Fruit fly (Drosophila melanogaster) whole organism, prepupa: ENCODE data around the gene Rab26.

ENCODE experiments used
- Blimp-1 ChIP-seq: fragments of 200-800 bp; sonication (Bioruptor generic); optimal IDR thresholded peaks from 3 replicates; lab custom pipeline; 2017; ENCODE audit warnings: missing biosample characterization, missing genetic modification characterization, mild to moderate bottlenecking, moderate library complexity, missing genetic modification reagents
- CG10631 ChIP-seq: fragments of 200-800 bp; sonication (Bioruptor generic); optimal IDR thresholded peaks from 2 replicates; lab custom pipeline; 2016; ENCODE audit warnings: missing biosample characterization, missing genetic modification characterization
- CG10669 ChIP-seq: fragments of 200-800 bp; sonication (Bioruptor generic); optimal IDR thresholded peaks from 3 replicates; lab custom pipeline; 2018; ENCODE audit warnings: missing biosample characterization, mild to moderate bottlenecking, missing genetic modification characterization, moderate library complexity
- CG11762 ChIP-seq: fragments of 200-800 bp; sonication (Bioruptor generic); optimal IDR thresholded peaks from 3 replicates; lab custom pipeline; 2016; ENCODE audit warnings: missing biosample characterization, missing genetic modification characterization; ENCODE audit not compliant: insufficient read depth
- CG11902 ChIP-seq: fragments of 200-800 bp; sonication (Bioruptor generic); optimal IDR thresholded peaks from 3 replicates; lab custom pipeline; 2016; ENCODE audit warnings: missing biosample characterization, missing genetic modification characterization
- CG15336 ChIP-seq: fragments of 200-800 bp; sonication (Bioruptor generic); IDR thresholded peaks from 2 replicates; pipeline ENCODE4 v1.3.6; 2022; ENCODE audit warnings: missing biosample characterization, missing genetic modification characterization
- CG16779 ChIP-seq: fragments of 200-800 bp; sonication (Bioruptor generic); optimal IDR thresholded peaks from 3 replicates; lab custom pipeline; 2017; ENCODE audit warnings: missing biosample characterization, mild to moderate bottlenecking, missing genetic modification characterization
- CG32006 ChIP-seq: fragments of 200-800 bp; sonication (Bioruptor generic); optimal IDR thresholded peaks from 3 replicates; lab custom pipeline; 2017; ENCODE audit warnings: missing biosample characterization, mild to moderate bottlenecking, missing genetic modification characterization
- CG34406 ChIP-seq: fragments of 200-800 bp; sonication (Bioruptor generic); optimal IDR thresholded peaks from 3 replicates; lab custom pipeline; 2016; ENCODE audit warnings: missing biosample characterization, missing genetic modification characterization
- CG3919 ChIP-seq: fragments of 200-800 bp; sonication (Bioruptor generic); optimal IDR thresholded peaks from 3 replicates; lab custom pipeline; 2016; ENCODE audit warnings: missing biosample characterization, missing genetic modification characterization
- CG4318 ChIP-seq: fragments of 200-800 bp; sonication (Bioruptor generic); optimal IDR thresholded peaks from 3 replicates; lab custom pipeline; 2017; ENCODE audit warnings: missing biosample characterization, mild to moderate bottlenecking, missing genetic modification characterization
- CG6163 ChIP-seq: fragments of 200-800 bp; sonication (Bioruptor generic); IDR thresholded peaks from 3 replicates; pipeline ENCODE4 v1.3.6; 2022; ENCODE audit warnings: missing biosample characterization, missing genetic modification characterization
- CG6276 ChIP-seq: fragments of 200-800 bp; sonication (Bioruptor generic); optimal IDR thresholded peaks from 2 replicates; lab custom pipeline; 2017; ENCODE audit warnings: missing biosample characterization, mild to moderate bottlenecking, missing genetic modification characterization
- CG6808 ChIP-seq: fragments of 200-800 bp; sonication (Bioruptor generic); optimal IDR thresholded peaks from 3 replicates; lab custom pipeline; 2017; ENCODE audit warnings: missing biosample characterization, missing genetic modification characterization, mild to moderate bottlenecking, moderate library complexity, missing genetic modification reagents
- CG7368 ChIP-seq: fragments of 200-800 bp; sonication (Bioruptor generic); optimal IDR thresholded peaks from 3 replicates; lab custom pipeline; 2016; ENCODE audit warnings: missing biosample characterization, missing genetic modification characterization
- CG8632 ChIP-seq: fragments of 200-800 bp; sonication (Bioruptor generic); optimal IDR thresholded peaks from 3 replicates; lab custom pipeline; 2016; ENCODE audit warnings: missing biosample characterization, missing genetic modification characterization
- CG9139 ChIP-seq: fragments of 200-800 bp; sonication (Bioruptor generic); optimal IDR thresholded peaks from 3 replicates; lab custom pipeline; 2017; ENCODE audit warnings: missing biosample characterization, mild to moderate bottlenecking, missing genetic modification characterization
- Eip75B ChIP-seq: fragments of 200-800 bp; sonication (Bioruptor generic); optimal IDR thresholded peaks from 3 replicates; lab custom pipeline; 2016; ENCODE audit warnings: missing biosample characterization, missing genetic modification characterization
- Eip93F ChIP-seq: fragments of 200-800 bp; sonication (Bioruptor generic); optimal IDR thresholded peaks from 2 replicates; lab custom pipeline; 2016; ENCODE audit warnings: missing biosample characterization, mild to moderate bottlenecking, missing genetic modification characterization
- Ets21C ChIP-seq: fragments of 200-800 bp; sonication (Bioruptor generic); optimal IDR thresholded peaks from 3 replicates; lab custom pipeline; 2016; ENCODE audit warnings: missing biosample characterization, missing genetic modification characterization
- Ets96B ChIP-seq: fragments of 200-800 bp; optimal IDR thresholded peaks from 2 replicates; lab custom pipeline; 2019; ENCODE audit warnings: missing biosample characterization, mild to moderate bottlenecking, missing genetic modification characterization, moderate library complexity
- Hr38 ChIP-seq: sonication (Bioruptor generic); optimal IDR thresholded peaks from 2 replicates; lab custom pipeline; 2016; ENCODE audit warnings: missing biosample characterization, missing genetic modification characterization
- Hr4 ChIP-seq: fragments of 200-800 bp; sonication (Bioruptor generic); optimal IDR thresholded peaks from 3 replicates; lab custom pipeline; 2016; ENCODE audit warnings: missing biosample characterization, missing genetic modification characterization
- Met ChIP-seq: fragments of 200-800 bp; sonication (Bioruptor generic); optimal IDR thresholded peaks from 3 replicates; lab custom pipeline; 2016; ENCODE audit warnings: missing biosample characterization, missing genetic modification characterization
- Sox102F ChIP-seq: fragments of 200-800 bp; sonication (Bioruptor generic); optimal IDR thresholded peaks from 2 replicates; lab custom pipeline; 2016; ENCODE audit warnings: missing biosample characterization, mild to moderate bottlenecking, missing genetic modification characterization
- achi ChIP-seq: fragments of 200-800 bp; sonication (Bioruptor generic); optimal IDR thresholded peaks from 3 replicates; lab custom pipeline; 2016; ENCODE audit warnings: missing biosample characterization, missing genetic modification characterization
- dsx ChIP-seq: fragments of 200-800 bp; optimal IDR thresholded peaks from 3 replicates; lab custom pipeline; 2019; ENCODE audit warnings: missing biosample characterization, mild to moderate bottlenecking, missing genetic modification characterization, moderate library complexity; ENCODE audit not compliant: poor library complexity, severe bottlenecking
- esn ChIP-seq: fragments of 200-800 bp; sonication (Bioruptor generic); optimal IDR thresholded peaks from 2 replicates; lab custom pipeline; 2016; ENCODE audit warnings: missing biosample characterization, mild to moderate bottlenecking, missing genetic modification characterization, moderate library complexity
- fd59A ChIP-seq: fragments of 200-800 bp; sonication (Bioruptor generic); optimal IDR thresholded peaks from 2 replicates; lab custom pipeline; 2017; ENCODE audit warnings: missing biosample characterization, mild to moderate bottlenecking, missing genetic modification characterization, missing genetic modification reagents
- fd85E ChIP-seq: fragments of 200-800 bp; sonication (Bioruptor generic); optimal IDR thresholded peaks from 3 replicates; lab custom pipeline; 2016; ENCODE audit warnings: missing biosample characterization, missing genetic modification characterization
- fkh ChIP-seq: fragments of 200-800 bp; sonication (Bioruptor generic); optimal IDR thresholded peaks from 3 replicates; lab custom pipeline; 2017; ENCODE audit warnings: missing biosample characterization, mild to moderate bottlenecking, missing genetic modification characterization, moderate library complexity
- spab ChIP-seq: fragments of 200-800 bp; sonication (Bioruptor generic); optimal IDR thresholded peaks from 2 replicates; lab custom pipeline; 2017; ENCODE audit warnings: missing biosample characterization, mild to moderate bottlenecking, missing genetic modification characterization, missing genetic modification reagents
- topi ChIP-seq: fragments of 200-800 bp; sonication (Bioruptor generic); optimal IDR thresholded peaks from 3 replicates; lab custom pipeline; 2016; ENCODE audit warnings: missing biosample characterization, missing genetic modification characterization
- vri ChIP-seq: fragments of 200-800 bp; sonication (Bioruptor generic); optimal IDR thresholded peaks from 3 replicates; lab custom pipeline; 2016; ENCODE audit warnings: missing biosample characterization, mild to moderate bottlenecking, missing genetic modification characterization

Gene Rab26

dm6 chr3L:21292700-21293099, 25.9 kb upstream of the Rab26 start, which contains the start of gene Cpr78Ca:
TSS of gene Cpr78Ca (minus strand) at chr3L:21292800.
- TF ChIP-seq CG10669 (GFP tag; lab: Kevin White, UChicago) = no peak
- TF ChIP-seq Ets96B (tag; lab: Kevin White, UChicago) = no peak
- TF ChIP-seq spab (GFP tag; lab: Kevin White, UChicago) = no peak
- no peak for TF ChIP-seq CG32006 (GFP tag; lab: Kevin White, UChicago)
- no peak for TF ChIP-seq CG7368 (GFP tag; lab: Kevin White, UChicago)
- no peak for TF ChIP-seq CG6808 (GFP tag; lab: Kevin White, UChicago)
- TF ChIP-seq Hr38 (GFP tag; lab: Kevin White, UChicago) = no peak
- no peak for TF ChIP-seq Blimp-1 (GFP tag; lab: Kevin White, UChicago)
- no peak for TF ChIP-seq CG10631 (GFP tag; lab: Kevin White, UChicago)
- TF ChIP-seq, all 60 proteins: peak for 0

DNA sequence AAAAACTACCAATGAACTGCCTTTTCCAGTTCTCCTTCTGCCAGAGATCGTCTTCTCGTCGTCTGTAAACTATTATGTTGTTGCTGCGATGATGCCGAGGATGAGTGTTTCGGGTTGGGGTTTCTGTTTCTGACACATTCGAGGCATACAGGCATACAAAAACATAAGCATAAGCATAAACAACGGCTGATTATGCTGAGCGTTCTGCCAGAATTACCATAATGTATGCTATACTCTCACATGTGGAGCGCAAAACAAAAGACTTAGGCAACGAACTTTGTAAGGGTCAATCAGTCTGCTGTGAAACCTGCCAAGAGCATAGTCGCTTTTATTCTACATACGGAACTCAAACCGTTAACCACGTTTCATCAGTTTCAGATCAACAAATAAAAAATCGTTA, 24.4 kb upstream of the Rab26 start, which contains the start of gene Cpr78Cb:
Cpr78Cb (plus strand) TSS at position 291 of the 400 bp plus-strand sequence.
- no peak for TF ChIP-seq Sox102F (GFP tag; lab: Kevin White, UChicago)
- TF ChIP-seq vri (GFP tag; lab: Kevin White, UChicago) = no peak
- no peak for TF ChIP-seq topi (GFP tag; lab: Kevin White, UChicago)
- no peak for TF ChIP-seq Blimp-1 (GFP tag; lab: Kevin White, UChicago)
- no peak for TF ChIP-seq CG6808 (GFP tag; lab: Kevin White, UChicago)
- no peak for TF ChIP-seq dsx (GFP tag; lab: Kevin White, UChicago)
- no peak for TF ChIP-seq esn (GFP tag; lab: Kevin White, UChicago)
- no peak for TF ChIP-seq fd85E (GFP tag; lab: Kevin White, UChicago)
- TF ChIP-seq Ets21C = no peak
- TF ChIP-seq CG4318 (GFP tag; lab: Kevin White, UChicago) = no peak
- no peak for TF ChIP-seq CG11902 (GFP tag; lab: Kevin White, UChicago)
- no peak for TF ChIP-seq CG9139 (GFP tag; lab: Kevin White, UChicago)
- no peak for TF ChIP-seq CG8632 (GFP tag; lab: Kevin White, UChicago)
- no peak for TF ChIP-seq CG6276 (GFP tag; lab: Kevin White, UChicago)
- no peak for TF ChIP-seq fkh (GFP tag; lab: Kevin White, UChicago)
- TF ChIP-seq CG11762 = no peak
- no peak for TF ChIP-seq Met (GFP tag; lab: Kevin White, UChicago)
- no peak for TF ChIP-seq Eip75B
- TF ChIP-seq, all 60 proteins: peak for 0

- TF ChIP-seq CG4318 (GFP tag; lab: Kevin White, UChicago) (no peak), CG10631 (GFP tag; lab: Kevin White, UChicago) (no peak), CG3919 (GFP tag; lab: Kevin White, UChicago) (no peak), fkh (GFP tag; lab: Kevin White, UChicago) (no peak)
- TF ChIP-seq, all 60 proteins: peak for 0
Measured at dm6 chr3L:21297703-21298102, 20.9 kb upstream of the Rab26 start, which contains the start of gene Edg78E. TSS of gene Edg78E (minus strand) at chr3L:21297803.

DNA sequence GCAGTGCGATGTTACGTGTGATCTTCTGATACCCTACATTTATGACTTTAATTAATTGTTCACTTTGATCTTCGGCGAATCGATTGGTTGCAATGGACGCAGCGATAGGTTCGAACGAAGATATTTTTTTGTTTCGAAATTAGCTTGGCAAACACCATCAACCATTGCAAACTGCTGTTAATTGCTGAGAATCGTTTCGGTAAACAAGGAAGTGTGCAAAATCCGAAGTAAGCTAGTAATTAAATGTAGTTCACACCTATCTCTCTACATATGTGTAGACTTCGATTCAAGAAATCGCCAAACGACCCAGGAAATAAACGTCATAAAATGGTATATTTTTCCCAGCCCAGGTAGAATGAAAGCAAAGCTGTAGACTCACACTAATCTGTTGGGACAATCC, 20.2 kb upstream of the Rab26 start, which contains the start of gene CG43702:
CG43702 (plus strand) TSS at position 301 of the 400 bp plus-strand sequence.
- TF ChIP-seq fd85E (GFP tag; lab: Kevin White, UChicago) (no peak), CG10631 (GFP tag; lab: Kevin White, UChicago) (no peak), CG9139 (GFP tag; lab: Kevin White, UChicago) (no peak), CG16779 (tag; lab: Kevin White, UChicago) (no peak), topi (GFP tag; lab: Kevin White, UChicago) (no peak), Blimp-1 (GFP tag; lab: Kevin White, UChicago) (no peak), Hr4 (GFP tag; lab: Kevin White, UChicago) (no peak), CG6163 (GFP tag; lab: Robert Waterston, UW) (no peak), CG3919 (GFP tag; lab: Kevin White, UChicago) (no peak), CG34406 (GFP tag; lab: Kevin White, UChicago) (no peak), Eip93F (no peak), CG15336 (no peak), fd59A (no peak), CG6276 (GFP tag; lab: Kevin White, UChicago) (no peak), achi (GFP tag; lab: Kevin White, UChicago) (no peak), Met (GFP tag; lab: Kevin White, UChicago) (no peak), Eip75B (no peak)
